Fruit fly (Drosophila melanogaster): ENCODE results near the gene Zasp66.
A peak's percentile ranks its signal among the peaks of the same experiment; 100 is the strongest.

- TF ChIP-seq CG1620 (GFP tag; optimal IDR thresholded peaks at IDR 0.05) (no peak), bab1 (GFP tag; optimal IDR thresholded peaks at IDR 0.05) (no peak), CG11617 (GFP tag; optimal IDR thresholded peaks at IDR 0.05) (no peak), CG14711 (tag; optimal IDR thresholded peaks at IDR 0.05) (no peak), pad (GFP tag; optimal IDR thresholded peaks at IDR 0.05) (no peak), cnc (optimal IDR thresholded peaks at IDR 0.05) (no peak), CG12768 (GFP tag; optimal IDR thresholded peaks at IDR 0.05) (peak; percentile 10), kay (GFP tag; ENCODE audit: borderline replicate concordance) (no peak), Clk (GFP tag; optimal IDR thresholded peaks at IDR 0.05) (no peak), CG7045 (GFP tag; optimal IDR thresholded peaks at IDR 0.05) (no peak), tj (GFP tag; optimal IDR thresholded peaks at IDR 0.05) (no peak), Hr96 (GFP tag; optimal IDR thresholded peaks at IDR 0.05) (peak; percentile 15), ovo (GFP tag; optimal IDR thresholded peaks at IDR 0.05) (no peak)
These were observed 45.7 kb upstream of the Zasp66 start for dm6 chr3L:8578470-8578869.
